Fruit fly (Drosophila melanogaster) whole organism, embryonic: Measurements from ENCODE around the gene grass.
A peak's percentile ranks its signal among the peaks of the same experiment; 100 is the strongest.

Experiments
- Ada2b ChIP-seq: fragments of 200-800 bp; sonication (Bioruptor generic); IDR thresholded peaks from 2 replicates; pipeline ENCODE4 v1.3.6; 2022; ENCODE audit warnings: missing biosample characterization, missing genetic modification characterization
- CG12391 ChIP-seq: fragments of 200-800 bp; sonication (Bioruptor generic); optimal IDR thresholded peaks from 3 replicates; lab custom pipeline; 2018; ENCODE audit warnings: missing biosample characterization, mild to moderate bottlenecking, missing genetic modification characterization, moderate library complexity
- CG2678 ChIP-seq: fragments of 200-800 bp; sonication (Bioruptor generic); optimal IDR thresholded peaks from 3 replicates; lab custom pipeline; 2019; ENCODE audit warnings: missing biosample characterization, mild to moderate bottlenecking, missing genetic modification characterization, moderate library complexity
- CG32532 ChIP-seq: fragments of 200-800 bp; sonication (Bioruptor generic); IDR thresholded peaks from 2 replicates; pipeline ENCODE4 v1.3.6; 2022; ENCODE audit warnings: missing biosample characterization, missing genetic modification characterization
- CG9727 ChIP-seq: fragments of 200-800 bp; sonication (Bioruptor generic); optimal IDR thresholded peaks from 3 replicates; lab custom pipeline; 2017; ENCODE audit warnings: missing biosample characterization, mild to moderate bottlenecking, missing genetic modification characterization
- Deaf1 ChIP-seq: fragments of 200-800 bp; optimal IDR thresholded peaks from 3 replicates; lab custom pipeline; 2019; ENCODE audit warnings: missing biosample characterization, mild to moderate bottlenecking, missing genetic modification characterization, moderate library complexity
- Drgx ChIP-seq: fragments of 200-800 bp; sonication (Bioruptor generic); IDR thresholded peaks from 2 replicates; pipeline ENCODE4 v1.3.6; 2022; ENCODE audit warnings: missing biosample characterization, missing genetic modification characterization
- NfI ChIP-seq: fragments of 200-800 bp; sonication (Bioruptor generic); optimal IDR thresholded peaks from 3 replicates; lab custom pipeline; 2018; ENCODE audit warnings: missing biosample characterization, mild to moderate bottlenecking, missing genetic modification characterization, moderate library complexity
- Sox100B ChIP-seq: fragments of 200-800 bp; sonication (Bioruptor generic); optimal IDR thresholded peaks from 3 replicates; lab custom pipeline; 2018; ENCODE audit warnings: missing biosample characterization, mild to moderate bottlenecking, missing genetic modification characterization
- chif ChIP-seq, 2 experiments: fragments of 200-800 bp; sonication (Bioruptor generic); optimal IDR thresholded peaks; 3 replicates each; lab custom pipeline; 2016; ENCODE audit warnings: missing biosample characterization in 2 of 2, missing genetic modification characterization in 2 of 2
- h ChIP-seq: fragments of >200 bp; optimal IDR thresholded peaks from 2 replicates; lab custom pipeline; 2017
- ssp ChIP-seq: fragments of 200-800 bp; sonication (Bioruptor generic); IDR thresholded peaks from 2 replicates; pipeline ENCODE4 v1.3.6; 2022; ENCODE audit warnings: missing biosample characterization, missing genetic modification characterization
- ttk ChIP-seq: fragments of 200-800 bp; sonication (Bioruptor generic); IDR thresholded peaks from 2 replicates; pipeline ENCODE4 v2.1.2; 2022; ENCODE audit warnings: missing biosample characterization, missing genetic modification characterization

DNA sequence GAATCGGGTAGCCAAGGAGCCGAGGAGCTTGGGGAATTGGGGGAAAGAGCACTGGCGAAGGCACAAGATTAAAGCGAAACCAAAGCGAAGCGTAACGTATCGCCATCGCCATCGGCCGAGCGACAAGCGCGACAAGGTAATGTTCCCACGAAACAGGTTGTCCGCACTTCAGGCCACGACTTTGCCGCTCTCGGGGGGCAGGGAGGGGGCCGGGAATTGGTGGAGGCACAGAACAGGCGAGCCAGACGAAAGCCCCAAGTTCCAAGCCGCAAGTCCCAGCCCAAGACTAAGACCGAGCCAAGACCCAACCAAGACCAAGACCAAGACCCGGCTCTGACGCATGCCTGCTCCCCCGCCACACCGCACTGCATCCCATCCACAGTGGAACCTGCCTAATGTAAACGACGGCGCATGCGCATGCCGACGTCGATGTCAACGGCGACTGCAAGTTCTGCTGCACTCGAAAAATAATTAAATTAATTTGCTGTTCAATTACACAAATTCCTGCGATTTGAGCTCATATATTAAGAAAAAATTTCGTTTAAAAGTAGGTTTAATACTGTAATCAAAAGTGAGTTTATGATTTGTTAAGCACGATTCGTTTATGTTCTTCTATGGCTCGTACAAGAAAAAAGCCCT is 28.3 kb downstream of the grass start:
- TF ChIP-seq NfI (GFP tag; lab: Kevin White, UChicago) (no peak), Ada2b (GFP tag; lab: Robert Waterston, UW) (no peak), ssp (no peak), chif (GFP tag; optimal IDR thresholded peaks at IDR 0.05; lab: Kevin White, UChicago) (no peak), CG12391 (tag; lab: Kevin White, UChicago) (no peak), Sox100B (GFP tag; lab: Kevin White, UChicago) (no peak), CG9727 (no peak), Drgx (GFP tag; lab: Robert Waterston, UW) (peak; percentile 66), Deaf1 (peak; percentile 12), h (lab: Kevin White, UChicago) (no peak), ttk (no peak), CG2678 (tag; lab: Kevin White, UChicago) (no peak), CG32532 (GFP tag; lab: Robert Waterston, UW) (no peak)
